Fruit fly (Drosophila melanogaster) whole organism, embryonic: ENCODE results near the gene CG5618.

Experiments
- CG10267 ChIP-seq: fragments of 200-800 bp; sonication (Bioruptor generic); optimal IDR thresholded peaks from 2 replicates; lab custom pipeline; 2018; ENCODE audit warnings: missing biosample characterization, mild to moderate bottlenecking, missing genetic modification characterization, moderate library complexity
- CG10543 ChIP-seq: fragments of 200-800 bp; sonication (Bioruptor generic); optimal IDR thresholded peaks from 3 replicates; lab custom pipeline; 2017; ENCODE audit warnings: missing biosample characterization, mild to moderate bottlenecking, missing genetic modification characterization, moderate library complexity
- CG12071 ChIP-seq: fragments of 200-800 bp; sonication (Bioruptor generic); optimal IDR thresholded peaks from 3 replicates; lab custom pipeline; 2018; ENCODE audit warnings: missing biosample characterization, mild to moderate bottlenecking, missing genetic modification characterization
- CG12391 ChIP-seq: fragments of 200-800 bp; sonication (Bioruptor generic); optimal IDR thresholded peaks from 3 replicates; lab custom pipeline; 2018; ENCODE audit warnings: missing biosample characterization, mild to moderate bottlenecking, missing genetic modification characterization, moderate library complexity
- CG1529 ChIP-seq: fragments of 200-800 bp; sonication (Bioruptor generic); optimal IDR thresholded peaks from 3 replicates; lab custom pipeline; 2018; ENCODE audit warnings: missing biosample characterization, missing genetic modification characterization
- CG15696 ChIP-seq: fragments of 200-800 bp; sonication (Bioruptor generic); optimal IDR thresholded peaks from 2 replicates; lab custom pipeline; 2019; ENCODE audit warnings: missing biosample characterization, mild to moderate bottlenecking, missing genetic modification characterization, moderate library complexity
- CG16813 ChIP-seq: fragments of 200-800 bp; sonication (Bioruptor generic); IDR thresholded peaks from 3 replicates; pipeline ENCODE4 v1.3.6; 2022; ENCODE audit warnings: missing biosample characterization, missing genetic modification characterization; ENCODE audit not compliant: partially characterized antibody
- CG17186 ChIP-seq: fragments of 200-800 bp; sonication (Bioruptor generic); optimal IDR thresholded peaks from 3 replicates; lab custom pipeline; 2017; ENCODE audit warnings: missing biosample characterization, missing genetic modification reagents, missing genetic modification characterization
- CG2712 ChIP-seq: fragments of 200-800 bp; optimal IDR thresholded peaks from 3 replicates; lab custom pipeline; 2019; ENCODE audit warnings: missing biosample characterization, mild to moderate bottlenecking, missing genetic modification characterization, moderate library complexity
- CG30403 ChIP-seq: fragments of 200-800 bp; sonication (Bioruptor generic); optimal IDR thresholded peaks from 3 replicates; lab custom pipeline; 2016; ENCODE audit warnings: missing biosample characterization, missing genetic modification characterization
- CG31441 ChIP-seq: fragments of 200-800 bp; sonication (Bioruptor generic); IDR thresholded peaks from 2 replicates; pipeline ENCODE4 v1.3.6; 2022; ENCODE audit warnings: missing biosample characterization, missing genetic modification characterization
- CG32532 ChIP-seq: fragments of 200-800 bp; sonication (Bioruptor generic); IDR thresholded peaks from 2 replicates; pipeline ENCODE4 v1.3.6; 2022; ENCODE audit warnings: missing biosample characterization, missing genetic modification characterization
- CG34422 ChIP-seq: fragments of 200-800 bp; sonication (Bioruptor generic); IDR thresholded peaks from 3 replicates; pipeline ENCODE4 v1.3.6; 2022; ENCODE audit warnings: missing biosample characterization, missing genetic modification characterization
- CG3995 ChIP-seq: fragments of 200-800 bp; sonication (Bioruptor generic); optimal IDR thresholded peaks from 3 replicates; lab custom pipeline; 2016; ENCODE audit warnings: missing biosample characterization, missing genetic modification characterization
- CG6254 ChIP-seq: fragments of 200-800 bp; sonication (Bioruptor generic); optimal IDR thresholded peaks from 3 replicates; lab custom pipeline; 2017; ENCODE audit warnings: mild to moderate bottlenecking, missing biosample characterization, missing genetic modification reagents, missing genetic modification characterization
- CG6813 ChIP-seq: fragments of 200-800 bp; sonication (Bioruptor generic); optimal IDR thresholded peaks from 2 replicates; lab custom pipeline; 2017; ENCODE audit warnings: missing biosample characterization, missing genetic modification characterization, mild to moderate bottlenecking, moderate library complexity, missing genetic modification reagents
- CG8924 ChIP-seq: fragments of 200-800 bp; optimal IDR thresholded peaks from 3 replicates; lab custom pipeline; 2019; ENCODE audit warnings: missing biosample characterization, mild to moderate bottlenecking, missing genetic modification characterization, moderate library complexity
- CG8944 ChIP-seq: fragments of 200-800 bp; sonication (Bioruptor generic); optimal IDR thresholded peaks from 3 replicates; lab custom pipeline; 2016; ENCODE audit warnings: missing biosample characterization, missing genetic modification characterization
- CHES-1-like ChIP-seq: fragments of 200-800 bp; sonication (Bioruptor generic); optimal IDR thresholded peaks from 2 replicates; lab custom pipeline; 2016; ENCODE audit warnings: missing biosample characterization, missing genetic modification characterization
- Dad ChIP-seq: fragments of 200-800 bp; sonication (Bioruptor generic); optimal IDR thresholded peaks from 3 replicates; lab custom pipeline; 2016; ENCODE audit warnings: missing biosample characterization, missing genetic modification characterization
- Fer3 ChIP-seq: fragments of 200-800 bp; sonication (Bioruptor generic); optimal IDR thresholded peaks from 2 replicates; lab custom pipeline; 2018; ENCODE audit warnings: missing biosample characterization, mild to moderate bottlenecking, missing genetic modification characterization, moderate library complexity
- HLH3B ChIP-seq: fragments of 200-800 bp; sonication (Bioruptor generic); IDR thresholded peaks from 2 replicates; pipeline ENCODE4 v1.3.6; 2022; ENCODE audit warnings: missing biosample characterization, missing genetic modification characterization
- Hey ChIP-seq: fragments of 200-800 bp; sonication (Bioruptor generic); optimal IDR thresholded peaks from 3 replicates; lab custom pipeline; 2018; ENCODE audit warnings: missing biosample characterization, mild to moderate bottlenecking, missing genetic modification characterization
- Lim3 ChIP-seq: fragments of 200-800 bp; sonication (Bioruptor generic); IDR thresholded peaks from 2 replicates; pipeline ENCODE4 v1.3.6; 2022; ENCODE audit warnings: missing biosample characterization, missing genetic modification characterization
- MESR4 ChIP-seq: fragments of 200-800 bp; sonication (Bioruptor generic); optimal IDR thresholded peaks from 2 replicates; lab custom pipeline; 2018; ENCODE audit warnings: missing biosample characterization, mild to moderate bottlenecking, missing genetic modification characterization, moderate library complexity
- Sox100B ChIP-seq: fragments of 200-800 bp; sonication (Bioruptor generic); optimal IDR thresholded peaks from 3 replicates; lab custom pipeline; 2018; ENCODE audit warnings: missing biosample characterization, mild to moderate bottlenecking, missing genetic modification characterization
- ab ChIP-seq: fragments of 200-800 bp; sonication (Bioruptor generic); optimal IDR thresholded peaks from 2 replicates; lab custom pipeline; 2016; ENCODE audit warnings: missing biosample characterization, missing genetic modification characterization
- bab2 ChIP-seq: fragments of 200-800 bp; sonication (Bioruptor generic); optimal IDR thresholded peaks from 2 replicates; lab custom pipeline; 2016; ENCODE audit warnings: missing biosample characterization, missing genetic modification characterization
- bowl ChIP-seq: fragments of 200-800 bp; sonication (Bioruptor generic); IDR thresholded peaks from 2 replicates; pipeline ENCODE4 v1.3.6; 2022; ENCODE audit warnings: missing biosample characterization, missing genetic modification characterization
- br ChIP-seq: fragments of >200 bp; optimal IDR thresholded peaks from 2 replicates; lab custom pipeline; 2017
- btn ChIP-seq: fragments of 200-800 bp; sonication (Bioruptor generic); optimal IDR thresholded peaks from 2 replicates; lab custom pipeline; 2016; ENCODE audit warnings: missing biosample characterization, missing genetic modification characterization
- dm ChIP-seq: fragments of 200-800 bp; sonication (Bioruptor generic); optimal IDR thresholded peaks from 3 replicates; lab custom pipeline; 2016; ENCODE audit warnings: missing biosample characterization, missing genetic modification characterization
- fru ChIP-seq: fragments of >200 bp; optimal IDR thresholded peaks from 2 replicates; lab custom pipeline; 2017
- gcm ChIP-seq: fragments of 200-800 bp; sonication (Bioruptor generic); optimal IDR thresholded peaks from 2 replicates; lab custom pipeline; 2019; ENCODE audit warnings: missing biosample characterization, mild to moderate bottlenecking, missing genetic modification characterization, moderate library complexity
- gcm2 ChIP-seq: fragments of 200-800 bp; sonication (Bioruptor generic); optimal IDR thresholded peaks from 2 replicates; lab custom pipeline; 2016; ENCODE audit warnings: missing biosample characterization, missing genetic modification characterization
- gfzf ChIP-seq: fragments of 200-800 bp; sonication (Bioruptor generic); optimal IDR thresholded peaks from 2 replicates; lab custom pipeline; 2016; ENCODE audit warnings: missing biosample characterization, mild to moderate bottlenecking, missing genetic modification characterization, moderate library complexity
- gsb ChIP-seq: fragments of 200-800 bp; sonication (Bioruptor generic); IDR thresholded peaks from 2 replicates; pipeline ENCODE4 v1.3.6; 2022; ENCODE audit warnings: missing biosample characterization, missing genetic modification characterization
- gsb-n ChIP-seq: fragments of 200-800 bp; sonication (Bioruptor generic); optimal IDR thresholded peaks from 3 replicates; lab custom pipeline; 2018; ENCODE audit warnings: missing biosample characterization, mild to moderate bottlenecking, missing genetic modification characterization
- hbn ChIP-seq: fragments of 200-800 bp; sonication (Bioruptor generic); IDR thresholded peaks from 2 replicates; pipeline ENCODE4 v1.3.6; 2022; ENCODE audit warnings: missing biosample characterization, missing genetic modification characterization; ENCODE audit not compliant: partially characterized antibody
- kay ChIP-seq: fragments of 200-800 bp; sonication (Bioruptor generic); optimal IDR thresholded peaks from 2 replicates; lab custom pipeline; 2016; ENCODE audit warnings: missing biosample characterization, missing genetic modification characterization
- maf-S ChIP-seq: fragments of 200-800 bp; sonication (Bioruptor generic); optimal IDR thresholded peaks from 2 replicates; lab custom pipeline; 2016; ENCODE audit warnings: missing biosample characterization, missing genetic modification characterization
- mam ChIP-seq: fragments of 200-800 bp; sonication (Bioruptor generic); optimal IDR thresholded peaks from 3 replicates; lab custom pipeline; 2016; ENCODE audit warnings: missing biosample characterization, missing genetic modification characterization
- nerfin-2 ChIP-seq: fragments of 200-800 bp; sonication (Bioruptor generic); IDR thresholded peaks from 2 replicates; pipeline ENCODE4 v1.3.6; 2022; ENCODE audit warnings: missing biosample characterization, missing genetic modification characterization; ENCODE audit not compliant: partially characterized antibody
- pfk ChIP-seq: fragments of 200-800 bp; sonication (Bioruptor generic); optimal IDR thresholded peaks from 2 replicates; lab custom pipeline; 2018; ENCODE audit warnings: missing biosample characterization, mild to moderate bottlenecking, missing genetic modification characterization, moderate library complexity
- pum ChIP-seq: fragments of 200-800 bp; sonication (Bioruptor generic); optimal IDR thresholded peaks from 2 replicates; lab custom pipeline; 2016; ENCODE audit warnings: missing biosample characterization, missing genetic modification characterization
- slp2 ChIP-seq: fragments of 200-800 bp; sonication (Bioruptor generic); optimal IDR thresholded peaks from 2 replicates; lab custom pipeline; 2016; ENCODE audit warnings: missing biosample characterization, missing genetic modification characterization
- tap ChIP-seq: fragments of 200-800 bp; optimal IDR thresholded peaks from 3 replicates; lab custom pipeline; 2019; ENCODE audit warnings: missing biosample characterization, mild to moderate bottlenecking, missing genetic modification characterization, moderate library complexity
- tin ChIP-seq: fragments of 200-800 bp; sonication (Bioruptor generic); optimal IDR thresholded peaks from 3 replicates; lab custom pipeline; 2016; ENCODE audit warnings: missing biosample characterization, missing genetic modification characterization
- toy ChIP-seq: fragments of 200-800 bp; sonication (Bioruptor generic); IDR thresholded peaks from 2 replicates; pipeline ENCODE4 v1.3.6; 2022; ENCODE audit warnings: missing biosample characterization, missing genetic modification characterization
- vvl ChIP-seq: fragments of 200-800 bp; sonication (Bioruptor generic); IDR thresholded peaks from 2 replicates; pipeline ENCODE4 v1.3.6; 2022; ENCODE audit warnings: missing biosample characterization, missing genetic modification characterization

The CG5618 gene

dm6 chr3L:20401026-20401912 lies 48.0 kb downstream of the CG5618 start, which contains the start of gene trbl (continued):
- TF ChIP-seq CG6813 (GFP tag; lab: Kevin White, UChicago) (no peak), ab (GFP tag; lab: Kevin White, UChicago) (no peak), CG6254 (GFP tag; lab: Kevin White, UChicago) (no peak), vvl (peak; percentile 56; the same call in 1 of the 2 replicates), Fer3 (tag; lab: Kevin White, UChicago) (no peak), CG12391 (tag; lab: Kevin White, UChicago) (no peak), CG16813 (GFP tag; lab: Robert Waterston, UW) (peak; percentile 59; the same call in 2 of the 3 replicates), CG17186 (GFP tag; lab: Kevin White, UChicago) (no peak), CG34422 (GFP tag; lab: Robert Waterston, UW) (no peak), CG12071 (GFP tag; lab: Kevin White, UChicago) (peak; percentile 58), MESR4 (GFP tag; lab: Kevin White, UChicago) (peak; percentile 37), tap (peak; percentile 18), pum (no peak), br (lab: Kevin White, UChicago) (no peak), CG2712 (peak; percentile 36), tin (no peak), CG15696 (tag; lab: Kevin White, UChicago) (no peak), bab2 (GFP tag; lab: Kevin White, UChicago) (no peak), gsb (GFP tag; lab: Robert Waterston, UW) (no peak), Lim3 (GFP tag; lab: Robert Waterston, UW) (no peak), mam (no peak), CG3995 (GFP tag; lab: Kevin White, UChicago) (peak; percentile 4), CG30403 (no peak), CHES-1-like (GFP tag; lab: Kevin White, UChicago) (no peak), pfk (peak; percentile 52), slp2 (GFP tag; lab: Kevin White, UChicago) (no peak), Hey (tag; lab: Kevin White, UChicago) (no peak), dm (GFP tag; lab: Kevin White, UChicago) (peak; percentile 65), HLH3B (GFP tag; lab: Robert Waterston, UW) (no peak), gsb-n (tag; lab: Kevin White, UChicago) (no peak), Sox100B (GFP tag; lab: Kevin White, UChicago) (no peak), CG8944 (GFP tag; lab: Kevin White, UChicago) (no peak), hbn (GFP tag; lab: Robert Waterston, UW) (peak; percentile 50), CG32532 (GFP tag; lab: Robert Waterston, UW) (peak; percentile 61; the same call in 1 of the 2 replicates), btn (GFP tag; lab: Kevin White, UChicago) (no peak), bowl (no peak), maf-S (GFP tag; lab: Kevin White, UChicago) (no peak), CG10543 (GFP tag; lab: Kevin White, UChicago) (peak; percentile 81), Dad (GFP tag; lab: Kevin White, UChicago) (no peak), CG31441 (GFP tag; lab: Robert Waterston, UW) (peak; percentile 20; the same call in 1 of the 2 replicates), nerfin-2 (GFP tag; lab: Robert Waterston, UW) (peak; percentile 75; the same call in 1 of the 2 replicates), gfzf (GFP tag; lab: Kevin White, UChicago) (peak; percentile 59), gcm2 (GFP tag; lab: Kevin White, UChicago) (no peak), kay (GFP tag; lab: Kevin White, UChicago) (no peak), CG10267 (tag; lab: Kevin White, UChicago) (peak; percentile 53), gcm (GFP tag; lab: Kevin White, UChicago) (peak; percentile 80), CG8924 (tag; lab: Kevin White, UChicago) (peak; percentile 70), CG1529 (GFP tag; lab: Kevin White, UChicago) (no peak), toy (GFP tag; lab: Robert Waterston, UW) (no peak), fru (lab: Kevin White, UChicago) (no peak)
